Fruit fly (Drosophila melanogaster) whole organism, adult: ENCODE measurements around the gene Dhps.

Source experiments
- CG12768 ChIP-seq: fragments of 200-800 bp; sonication (Bioruptor generic); optimal IDR thresholded peaks from 2 replicates; lab custom pipeline; 2017; ENCODE audit warnings: missing biosample characterization, missing genetic modification characterization, mild to moderate bottlenecking, moderate library complexity, missing genetic modification reagents
- CG14711 ChIP-seq: fragments of 200-800 bp; sonication (Bioruptor generic); optimal IDR thresholded peaks from 2 replicates; lab custom pipeline; 2018; ENCODE audit warnings: missing biosample characterization, mild to moderate bottlenecking, missing genetic modification characterization, moderate library complexity
- CG1620 ChIP-seq: fragments of 200-800 bp; sonication (Bioruptor generic); optimal IDR thresholded peaks from 2 replicates; lab custom pipeline; 2016; ENCODE audit warnings: missing biosample characterization, missing genetic modification characterization
- CG33017 ChIP-seq: fragments of 200-800 bp; sonication (Bioruptor generic); optimal IDR thresholded peaks from 2 replicates; lab custom pipeline; 2018; ENCODE audit warnings: missing biosample characterization, mild to moderate bottlenecking, missing genetic modification characterization, moderate library complexity
- CG7045 ChIP-seq: fragments of 200-800 bp; sonication (Bioruptor generic); optimal IDR thresholded peaks from 2 replicates; lab custom pipeline; 2017; ENCODE audit warnings: missing biosample characterization, mild to moderate bottlenecking, missing genetic modification characterization
- Clk ChIP-seq: fragments of 200-800 bp; sonication (Bioruptor generic); optimal IDR thresholded peaks from 2 replicates; lab custom pipeline; 2017; ENCODE audit warnings: missing biosample characterization, missing genetic modification characterization
- Crg-1 ChIP-seq: fragments of 200-800 bp; sonication (Bioruptor generic); optimal IDR thresholded peaks from 2 replicates; lab custom pipeline; 2016; ENCODE audit warnings: missing biosample characterization, missing genetic modification characterization
- Hr96 ChIP-seq: fragments of 200-800 bp; sonication (Bioruptor generic); optimal IDR thresholded peaks from 2 replicates; lab custom pipeline; 2016; ENCODE audit warnings: missing biosample characterization, missing genetic modification characterization
- Mnt ChIP-seq: fragments of 200-800 bp; sonication (Bioruptor generic); optimal IDR thresholded peaks from 2 replicates; lab custom pipeline; 2016; ENCODE audit warnings: missing biosample characterization, mild to moderate bottlenecking, missing genetic modification characterization
- cic ChIP-seq: fragments of 200-800 bp; sonication (Bioruptor generic); optimal IDR thresholded peaks from 2 replicates; lab custom pipeline; 2017; ENCODE audit warnings: missing biosample characterization, mild to moderate bottlenecking, missing genetic modification characterization, moderate library complexity
- tj ChIP-seq: fragments of 200-800 bp; sonication (Bioruptor generic); optimal IDR thresholded peaks from 3 replicates; lab custom pipeline; 2017; ENCODE audit warnings: missing biosample characterization, mild to moderate bottlenecking, missing genetic modification characterization, moderate library complexity
- toe ChIP-seq: fragments of 200-800 bp; sonication (Bioruptor generic); optimal IDR thresholded peaks from 2 replicates; lab custom pipeline; 2016; ENCODE audit warnings: missing biosample characterization, missing genetic modification characterization

- TF ChIP-seq tj (GFP tag; lab: Kevin White, UChicago) (no peak), CG12768 (GFP tag; lab: Kevin White, UChicago) (no peak), CG7045 (GFP tag; lab: Kevin White, UChicago) (no peak), CG33017 (no peak), Hr96 (GFP tag; lab: Kevin White, UChicago) (no peak), CG1620 (GFP tag; lab: Kevin White, UChicago) (no peak), Mnt (GFP tag; lab: Kevin White, UChicago) (no peak), CG14711 (tag; lab: Kevin White, UChicago) (no peak), Crg-1 (no peak), cic (GFP tag; lab: Kevin White, UChicago) (no peak), Clk (no peak), toe (no peak)
These were observed 46.2 kb upstream of the Dhps start, which contains the start of gene CG13676 for dm6 chr3L:8151727-8152199.
